Fruit fly (Drosophila melanogaster) S2 (cell line): ENCODE data around the gene insv.

Experiments
- CG8478 ChIP-seq: fragments of >200 bp; optimal IDR thresholded peaks from 2 replicates; lab custom pipeline; 2018
- CTCF ChIP-seq, 2 experiments: fragments of >200 bp; optimal IDR thresholded peaks; 2 replicates each; lab custom pipeline; 2018

DNA sequence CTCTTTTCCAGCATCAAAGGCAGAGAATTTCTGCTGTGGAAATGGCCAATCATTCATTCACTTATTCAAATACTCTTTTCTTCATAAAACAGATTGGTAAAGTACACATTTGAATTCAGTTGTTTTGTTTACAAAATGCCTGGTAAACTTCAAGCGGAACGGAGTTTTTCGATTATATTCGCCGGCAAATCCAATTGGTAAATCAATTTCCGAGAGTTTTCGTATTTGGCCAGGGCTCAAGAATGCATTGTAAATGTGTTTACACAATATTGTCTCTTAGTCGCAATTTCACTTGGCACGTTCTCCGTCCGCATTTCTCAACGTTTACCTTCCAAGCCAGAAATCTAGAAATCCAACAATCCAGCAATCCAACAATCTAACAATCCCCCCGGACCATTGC is 43.1 kb upstream of the insv start, which contains the start of gene CG43403:
- TF ChIP-seq CG8478 (no peak), CTCF (optimal IDR thresholded peaks at IDR 0.05; lab: Kevin White, UChicago) (no peak)
